Worm (Caenorhabditis elegans): ENCODE results near the gene C08E8.1.

ce11 chrV:18378819-18379218 lies 16.5 kb upstream of the C08E8.1 start, which contains the start of gene Y51A2B.8:
- TF ChIP-seq ama-1 (optimal IDR thresholded peaks at IDR 0.05): no peak
- TF ChIP-seq nhr-11 (tag; optimal IDR thresholded peaks at IDR 0.05): no peak
- TF ChIP-seq tbx-7 (tag; optimal IDR thresholded peaks at IDR 0.05): no peak
- TF ChIP-seq elt-4 (tag; optimal IDR thresholded peaks at IDR 0.05): no peak
- no peak for TF ChIP-seq fkh-10 (GFP tag; optimal IDR thresholded peaks at IDR 0.05)
- no peak for TF ChIP-seq hlh-6 (tag; optimal IDR thresholded peaks at IDR 0.05)
- TF ChIP-seq C38D4.7 (GFP tag; optimal IDR thresholded peaks at IDR 0.05): no peak
- no peak for TF ChIP-seq sox-4 (tag; optimal IDR thresholded peaks at IDR 0.05)
- no peak for TF ChIP-seq pag-3 (tag; optimal IDR thresholded peaks at IDR 0.05; ENCODE audit: borderline replicate concordance)
- TF ChIP-seq ceh-18 (tag; optimal IDR thresholded peaks at IDR 0.05): no peak
- TF ChIP-seq elt-2 (tag; optimal IDR thresholded peaks at IDR 0.05): no peak
- no peak for TF ChIP-seq hlh-30 (tag; optimal IDR thresholded peaks at IDR 0.05; ENCODE audit: insufficient read depth)
- TF ChIP-seq dve-1 (tag; optimal IDR thresholded peaks at IDR 0.05): no peak

Measured in whole organism, late embryonic.